1 fruit fly cellular context compared by ENCODE assay signal in the genomic region with DNA sequence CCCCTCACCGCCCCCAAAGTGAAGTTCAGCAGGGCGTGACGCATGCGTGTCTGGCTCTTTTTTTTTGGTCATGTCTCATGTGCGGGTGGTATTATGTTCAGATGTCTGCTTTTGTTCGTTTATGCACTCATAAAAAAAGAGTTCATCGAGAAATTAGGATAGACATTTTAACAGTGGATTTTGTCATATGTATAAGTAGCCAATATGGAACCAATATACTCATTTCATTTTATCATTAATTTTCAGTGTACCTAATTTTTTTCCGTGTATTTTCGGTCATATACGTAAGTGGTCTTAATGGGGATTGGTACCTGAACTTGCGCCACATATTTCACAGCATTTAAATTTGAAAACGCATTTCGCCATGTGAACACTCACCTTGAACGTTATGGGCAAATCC.
TF ChIP-seq lines count a peak whose summit lies in the region.

No protein-coding gene starts in this region.

TF ChIP-seq in whole organism, embryonic, 481 proteins besides CTCF, POLR2A, EP300 and RAD21 (continued from another document and continues in another):
- TF ChIP-seq ATbp (GFP tag; optimal IDR thresholded peaks at IDR 0.05; lab: Kevin White, UChicago) (peak; percentile 59), MBD-R2 (GFP tag; IDR thresholded peaks at IDR 0.05; lab: Robert Waterston, UW) (no peak; the same call in 1 of the 2 replicates), Bteb2 (GFP tag; optimal IDR thresholded peaks at IDR 0.05; lab: Kevin White, UChicago) (no peak), zf30C (GFP tag; optimal IDR thresholded peaks at IDR 0.05; lab: Kevin White, UChicago) (no peak), CG32532 (GFP tag; IDR thresholded peaks at IDR 0.05; lab: Robert Waterston, UW) (no peak), CG2129 (GFP tag; IDR thresholded peaks at IDR 0.05; lab: Robert Waterston, UW; ENCODE audit: partially characterized antibody) (no peak), CG43689 (GFP tag; IDR thresholded peaks at IDR 0.05; lab: Robert Waterston, UW) (no peak), CG1792 (GFP tag; optimal IDR thresholded peaks at IDR 0.05; lab: Kevin White, UChicago) (peak; percentile 6), Adf1 (GFP tag; IDR thresholded peaks at IDR 0.05; lab: Robert Waterston, UW) (no peak), HLHmδ (GFP tag; optimal IDR thresholded peaks at IDR 0.05; lab: Kevin White, UChicago) (no peak), NK7.1 (GFP tag; optimal IDR thresholded peaks at IDR 0.05; lab: Kevin White, UChicago) (peak; percentile 30), CG7963 (GFP tag; IDR thresholded peaks at IDR 0.05; lab: Robert Waterston, UW; ENCODE audit: partially characterized antibody) (no peak), Ets65A (GFP tag; lab: Kevin White, UChicago) (peak; percentile 60), Rx (GFP tag; IDR thresholded peaks at IDR 0.05; lab: Robert Waterston, UW) (peak; percentile 42; the same call in 1 of the 2 replicates), zfh1 (GFP tag; IDR thresholded peaks at IDR 0.05; lab: Robert Waterston, UW) (peak; percentile 68; the same call in 2 of the 3 replicates), CG2678 (tag; optimal IDR thresholded peaks at IDR 0.05; lab: Kevin White, UChicago) (peak; percentile 77), CG10959 (GFP tag; IDR thresholded peaks at IDR 0.05; lab: Robert Waterston, UW) (0 out of 2 replicates have a peak, but pooled peaks have one; percentile 38), dan (GFP tag; IDR thresholded peaks at IDR 0.05; lab: Robert Waterston, UW) (no peak), Vsx1 (GFP tag; optimal IDR thresholded peaks at IDR 0.05; lab: Kevin White, UChicago) (peak; percentile 23), peb (GFP tag; IDR thresholded peaks at IDR 0.05; lab: Robert Waterston, UW) (0 out of 2 replicates have a peak, but pooled peaks have one; percentile 10), Hmx (GFP tag; optimal IDR thresholded peaks at IDR 0.05; lab: Kevin White, UChicago) (no peak), CHES-1-like (GFP tag; optimal IDR thresholded peaks at IDR 0.05; lab: Kevin White, UChicago) (no peak), CG3838 (GFP tag; optimal IDR thresholded peaks at IDR 0.05; lab: Kevin White, UChicago) (no peak), nerfin-2 (GFP tag; IDR thresholded peaks at IDR 0.05; lab: Robert Waterston, UW; ENCODE audit: partially characterized antibody) (no peak), CG17385 (GFP tag; optimal IDR thresholded peaks at IDR 0.05; lab: Kevin White, UChicago) (peak; percentile 54), gcm2 (GFP tag; optimal IDR thresholded peaks at IDR 0.05; lab: Kevin White, UChicago) (no peak), Hsf (GFP tag; optimal IDR thresholded peaks at IDR 0.05; lab: Kevin White, UChicago) (peak; percentile 46), Sry-δ (GFP tag; optimal IDR thresholded peaks at IDR 0.05; lab: Kevin White, UChicago) (peak; percentile 15), CG6689 (GFP tag; IDR thresholded peaks at IDR 0.05; lab: Robert Waterston, UW) (peak; percentile 77), Poxn (GFP tag; IDR thresholded peaks at IDR 0.05; lab: Robert Waterston, UW) (no peak), pum (GFP tag; optimal IDR thresholded peaks at IDR 0.05; lab: Kevin White, UChicago) (peak; percentile 34), CG1529 (GFP tag; optimal IDR thresholded peaks at IDR 0.05; lab: Kevin White, UChicago) (peak; percentile 28), Hr78 (GFP tag; optimal IDR thresholded peaks at IDR 0.05; lab: Kevin White, UChicago) (no peak), CG34422 (GFP tag; IDR thresholded peaks at IDR 0.05; lab: Robert Waterston, UW) (peak; percentile 63; the same call in 1 of the 3 replicates), odd (GFP tag; optimal IDR thresholded peaks at IDR 0.05; lab: Kevin White, UChicago) (no peak), danr (GFP tag; IDR thresholded peaks at IDR 0.05; lab: Robert Waterston, UW) (0 out of 2 replicates have a peak, but pooled peaks have one; percentile 20), tap (tag; optimal IDR thresholded peaks at IDR 0.05; lab: Kevin White, UChicago) (peak; percentile 50), Bdp1 (GFP tag; optimal IDR thresholded peaks at IDR 0.05; lab: Kevin White, UChicago) (peak; percentile 25), tll (GFP tag; optimal IDR thresholded peaks at IDR 0.05; lab: Kevin White, UChicago) (no peak), CG10462 (GFP tag; optimal IDR thresholded peaks at IDR 0.05; lab: Kevin White, UChicago) (no peak), CG18619 (GFP tag; optimal IDR thresholded peaks at IDR 0.05; lab: Kevin White, UChicago) (peak; percentile 1), phol (tag; optimal IDR thresholded peaks at IDR 0.05; lab: Kevin White, UChicago) (peak; percentile 70), CkIIα-i1 (GFP tag; IDR thresholded peaks at IDR 0.05; lab: Robert Waterston, UW) (no peak), unpg (GFP tag; optimal IDR thresholded peaks at IDR 0.05; lab: Kevin White, UChicago) (peak; percentile 76), CG10543 (GFP tag; optimal IDR thresholded peaks at IDR 0.05; lab: Kevin White, UChicago) (no peak), CG9932 (GFP tag; IDR thresholded peaks at IDR 0.05; lab: Robert Waterston, UW) (no peak; the same call in 1 of the 2 replicates), HmgD (GFP tag; optimal IDR thresholded peaks at IDR 0.05; lab: Kevin White, UChicago) (no peak), CG2120 (GFP tag; optimal IDR thresholded peaks at IDR 0.05; lab: Kevin White, UChicago) (no peak), CG3407 (GFP tag; optimal IDR thresholded peaks at IDR 0.05; lab: Kevin White, UChicago) (peak; percentile 41), CoRest (tag; optimal IDR thresholded peaks at IDR 0.05; lab: Kevin White, UChicago) (peak; percentile 50), Dbx (GFP tag; IDR thresholded peaks at IDR 0.05; lab: Robert Waterston, UW) (no peak), pnt (GFP tag; optimal IDR thresholded peaks at IDR 0.05; lab: Kevin White, UChicago) (peak; percentile 58), ems (GFP tag; optimal IDR thresholded peaks at IDR 0.05; lab: Kevin White, UChicago) (peak; percentile 8), Taf1 (GFP tag; IDR thresholded peaks at IDR 0.05; lab: Robert Waterston, UW) (no peak), crc (GFP tag; optimal IDR thresholded peaks at IDR 0.05; lab: Kevin White, UChicago) (peak; percentile 12), row (GFP tag; IDR thresholded peaks at IDR 0.05; lab: Robert Waterston, UW) (peak; percentile 73), CG10274 (GFP tag; optimal IDR thresholded peaks at IDR 0.05; lab: Kevin White, UChicago) (no peak), CG3065 (GFP tag; optimal IDR thresholded peaks at IDR 0.05; lab: Kevin White, UChicago) (peak; percentile 59), Ets97D (GFP tag; optimal IDR thresholded peaks at IDR 0.05; lab: Kevin White, UChicago) (no peak), ash1 (GFP tag; optimal IDR thresholded peaks at IDR 0.05; lab: Kevin White, UChicago) (no peak), ind (GFP tag; optimal IDR thresholded peaks at IDR 0.05; lab: Kevin White, UChicago) (peak; percentile 69), Dp (GFP tag; optimal IDR thresholded peaks at IDR 0.05; lab: Kevin White, UChicago) (no peak), Hmr (GFP tag; optimal IDR thresholded peaks at IDR 0.05; lab: Kevin White, UChicago) (peak; percentile 39), MESR4 (GFP tag; optimal IDR thresholded peaks at IDR 0.05; lab: Kevin White, UChicago) (no peak), gem (tag; optimal IDR thresholded peaks at IDR 0.05; lab: Kevin White, UChicago) (peak; percentile 81), CG9437 (GFP tag; optimal IDR thresholded peaks at IDR 0.05; lab: Kevin White, UChicago) (peak; percentile 37), trem (tag; optimal IDR thresholded peaks at IDR 0.05; lab: Kevin White, UChicago) (peak; percentile 19), chm (GFP tag; IDR thresholded peaks at IDR 0.05; lab: Robert Waterston, UW) (peak; percentile 75; the same call in 1 of the 2 replicates), rib (GFP tag; IDR thresholded peaks at IDR 0.05; lab: Robert Waterston, UW) (no peak), E2f2 (GFP tag; IDR thresholded peaks at IDR 0.05; lab: Robert Waterston, UW) (peak; percentile 43; the same call in 1 of the 2 replicates), CG13424 (tag; optimal IDR thresholded peaks at IDR 0.05; lab: Kevin White, UChicago) (peak; percentile 55), Sry-β (GFP tag; optimal IDR thresholded peaks at IDR 0.05; lab: Kevin White, UChicago) (no peak), sisA (GFP tag; IDR thresholded peaks at IDR 0.05; lab: Robert Waterston, UW) (peak; percentile 63), CG17568 (GFP tag; optimal IDR thresholded peaks at IDR 0.05; lab: Kevin White, UChicago) (no peak), chinmo (GFP tag; IDR thresholded peaks at IDR 0.05; lab: Robert Waterston, UW; ENCODE audit: partially characterized antibody) (no peak), sd (tag; optimal IDR thresholded peaks at IDR 0.05; lab: Kevin White, UChicago) (no peak), toy (GFP tag; IDR thresholded peaks at IDR 0.05; lab: Robert Waterston, UW) (no peak), nom (GFP tag; optimal IDR thresholded peaks at IDR 0.05; lab: Kevin White, UChicago) (no peak), CG9215 (GFP tag; IDR thresholded peaks at IDR 0.05; lab: Robert Waterston, UW) (no peak; the same call in 1 of the 2 replicates), Xrp1 (GFP tag; IDR thresholded peaks at IDR 0.05; lab: Robert Waterston, UW) (peak; percentile 78), CG33213 (GFP tag; optimal IDR thresholded peaks at IDR 0.05; lab: Kevin White, UChicago) (peak; percentile 33), CG1024 (GFP tag; IDR thresholded peaks at IDR 0.05; lab: Robert Waterston, UW) (peak; percentile 65), Oli (tag; optimal IDR thresholded peaks at IDR 0.05; lab: Kevin White, UChicago) (peak; percentile 44), vnd (GFP tag; IDR thresholded peaks at IDR 0.05; lab: Robert Waterston, UW; ENCODE audit: partially characterized antibody) (no peak), Fer2 (tag; optimal IDR thresholded peaks at IDR 0.05; lab: Kevin White, UChicago) (no peak), CG10979 (tag; optimal IDR thresholded peaks at IDR 0.05; lab: Kevin White, UChicago) (peak; percentile 67), CG12299 (tag; optimal IDR thresholded peaks at IDR 0.05; lab: Kevin White, UChicago) (peak; percentile 0), Max (GFP tag; optimal IDR thresholded peaks at IDR 0.05; lab: Kevin White, UChicago) (peak; percentile 41), sna (GFP tag; IDR thresholded peaks at IDR 0.05; lab: Robert Waterston, UW; ENCODE audit: partially characterized antibody) (no peak), CG1602 (GFP tag; optimal IDR thresholded peaks at IDR 0.05; lab: Kevin White, UChicago) (peak; percentile 29), NfI (GFP tag; optimal IDR thresholded peaks at IDR 0.05; lab: Kevin White, UChicago) (peak; percentile 1), croc (GFP tag; conservative IDR thresholded peaks at IDR 0.05; lab: Robert Waterston, UW) (peak; percentile 46; the same call in 2 of the 3 replicates), cad (GFP tag; optimal IDR thresholded peaks at IDR 0.05; lab: Kevin White, UChicago) (no peak), CG12104 (GFP tag; optimal IDR thresholded peaks at IDR 0.05; lab: Kevin White, UChicago) (no peak), Camta (GFP tag; optimal IDR thresholded peaks at IDR 0.05; lab: Kevin White, UChicago) (peak; percentile 58), CG18262 (tag; optimal IDR thresholded peaks at IDR 0.05; lab: Kevin White, UChicago) (peak; percentile 66), Optix (GFP tag; IDR thresholded peaks at IDR 0.05; lab: Robert Waterston, UW) (peak; percentile 45; the same call in 1 of the 3 replicates), MTF-1 (GFP tag; optimal IDR thresholded peaks at IDR 0.05; lab: Kevin White, UChicago; ENCODE audit: borderline replicate concordance) (peak; percentile 22), Med (GFP tag; lab: Kevin White, UChicago) (peak; percentile 85), seq (GFP tag; IDR thresholded peaks at IDR 0.05; lab: Robert Waterston, UW) (peak; percentile 69), ara (GFP tag; IDR thresholded peaks at IDR 0.05; lab: Robert Waterston, UW) (peak; percentile 71), B-H2 (GFP tag; optimal IDR thresholded peaks at IDR 0.05; lab: Kevin White, UChicago) (no peak), CG30431 (GFP tag; optimal IDR thresholded peaks at IDR 0.05; lab: Kevin White, UChicago) (peak; percentile 16), bcd (GFP tag; optimal IDR thresholded peaks at IDR 0.05; lab: Kevin White, UChicago) (peak; percentile 49), CG34376 (GFP tag; optimal IDR thresholded peaks at IDR 0.05; lab: Kevin White, UChicago) (no peak), D (optimal IDR thresholded peaks at IDR 0.05; lab: Kevin White, UChicago) (no peak), D (GFP tag; optimal IDR thresholded peaks at IDR 0.05; lab: Kevin White, UChicago) (peak; percentile 53), pfk (GFP tag; optimal IDR thresholded peaks at IDR 0.05; lab: Kevin White, UChicago) (no peak), ci (GFP tag; IDR thresholded peaks at IDR 0.05; lab: Robert Waterston, UW) (peak; percentile 81), ranshi (GFP tag; IDR thresholded peaks at IDR 0.05; lab: Robert Waterston, UW) (peak; percentile 80), ttk (GFP tag; IDR thresholded peaks at IDR 0.05; lab: Robert Waterston, UW) (peak; percentile 73), pzg (GFP tag; optimal IDR thresholded peaks at IDR 0.05; lab: Kevin White, UChicago) (no peak), CG15601 (tag; optimal IDR thresholded peaks at IDR 0.05; lab: Kevin White, UChicago) (peak; percentile 29), CG11398 (GFP tag; optimal IDR thresholded peaks at IDR 0.05; lab: Kevin White, UChicago) (no peak), CG10565 (GFP tag; optimal IDR thresholded peaks at IDR 0.05; lab: Kevin White, UChicago) (no peak), CG11504 (tag; optimal IDR thresholded peaks at IDR 0.05; lab: Kevin White, UChicago) (peak; percentile 83), Sox100B (GFP tag; optimal IDR thresholded peaks at IDR 0.05; lab: Kevin White, UChicago) (peak; percentile 61), CG18011 (GFP tag; optimal IDR thresholded peaks at IDR 0.05; lab: Kevin White, UChicago) (no peak), Antp (GFP tag; optimal IDR thresholded peaks at IDR 0.05; lab: Kevin White, UChicago) (peak; percentile 22), CG31441 (GFP tag; IDR thresholded peaks at IDR 0.05; lab: Robert Waterston, UW) (peak; percentile 81), sqz (GFP tag; optimal IDR thresholded peaks at IDR 0.05; lab: Kevin White, UChicago) (peak; percentile 74), CG31224 (GFP tag; IDR thresholded peaks at IDR 0.05; lab: Robert Waterston, UW) (peak; percentile 44; the same call in 1 of the 2 replicates), hb (GFP tag; IDR thresholded peaks at IDR 0.05; lab: Robert Waterston, UW; ENCODE audit: partially characterized antibody) (no peak), CG3163 (GFP tag; optimal IDR thresholded peaks at IDR 0.05; lab: Kevin White, UChicago) (no peak), maf-S (GFP tag; optimal IDR thresholded peaks at IDR 0.05; lab: Kevin White, UChicago) (no peak), sr (GFP tag; IDR thresholded peaks at IDR 0.05; lab: Robert Waterston, UW) (0 out of 3 replicates have a peak, but pooled peaks have one; percentile 35), CG2202 (tag; optimal IDR thresholded peaks at IDR 0.05; lab: Kevin White, UChicago) (no peak)
